Worm (Caenorhabditis elegans): Measurements from ENCODE around the gene pgp-14.

ce11 chrX:12780674-12781073 is 31.3 kb upstream of the pgp-14 start:
- TF ChIP-seq ref-1 (GFP tag; conservative IDR thresholded peaks at IDR 0.05), result no peak
- TF ChIP-seq flt-1 (GFP tag; IDR thresholded peaks at IDR 0.05), result no peak
- no peak for TF ChIP-seq klf-2 (GFP tag; conservative IDR thresholded peaks at IDR 0.05)
- no peak for TF ChIP-seq T22C8.4 (GFP tag; IDR thresholded peaks at IDR 0.05)
- TF ChIP-seq cog-1 (tag; optimal IDR thresholded peaks at IDR 0.05), result no peak
- no peak for TF ChIP-seq med-1 (GFP tag; optimal IDR thresholded peaks at IDR 0.05; ENCODE audit: insufficient read depth)
- no peak for TF ChIP-seq tab-1 (GFP tag; IDR thresholded peaks at IDR 0.05)
